Worm (Caenorhabditis elegans) whole organism, young adult: ENCODE results near the gene AC7.3.

ENCODE experiments used
- T07F8.4 ChIP-seq: sonication (generic microtip); optimal IDR thresholded peaks from 2 replicates; lab custom pipeline; 2016; ENCODE audit warnings: mild to moderate bottlenecking, missing genetic modification characterization, moderate library complexity, missing compliant biosample characterization
- akir-1 ChIP-seq: fragments of 200-800 bp; sonication (Bioruptor generic); optimal IDR thresholded peaks from 2 replicates; lab custom pipeline; 2018; ENCODE audit warnings: mild to moderate bottlenecking, missing genetic modification characterization, moderate library complexity, missing compliant biosample characterization
- ama-1 ChIP-seq, 3 experiments: fragments of 150-350 bp in 1 of 3; sonication (generic microtip) in 2 of 3; optimal IDR thresholded peaks; 2 replicates each; lab custom pipeline; 2014 to 2018; ENCODE audit warnings: missing biosample characterization in 2 of 3, missing genetic modification characterization in 2 of 3, missing genetic modification reagents in 2 of 3
- ccch-3 ChIP-seq: fragments of 200-800 bp; sonication (Bioruptor generic); optimal IDR thresholded peaks from 2 replicates; lab custom pipeline; 2018; ENCODE audit warnings: mild to moderate bottlenecking, missing genetic modification characterization, missing compliant biosample characterization
- ceh-100 ChIP-seq: fragments of 200-800 bp; sonication (Bioruptor generic); IDR thresholded peaks from 2 replicates; pipeline ENCODE4 v1.3.6; 2022; ENCODE audit warnings: missing genetic modification reagents, missing genetic modification characterization, missing compliant biosample characterization
- ceh-58 ChIP-seq: fragments of 200-800 bp; sonication (Bioruptor generic); IDR thresholded peaks from 2 replicates; pipeline ENCODE4 v1.3.6; 2022; ENCODE audit warnings: missing genetic modification characterization, missing compliant biosample characterization
- ceh-79 ChIP-seq: sonication (generic microtip); optimal IDR thresholded peaks from 2 replicates; lab custom pipeline; 2017; ENCODE audit warnings: mild to moderate bottlenecking, missing genetic modification characterization, missing compliant biosample characterization
- lin-26 ChIP-seq: fragments of 200-800 bp; sonication (Bioruptor generic); IDR thresholded peaks from 2 replicates; pipeline ENCODE4 v1.3.6; 2022; ENCODE audit warnings: missing genetic modification reagents, missing genetic modification characterization, missing compliant biosample characterization
- madf-10 ChIP-seq: sonication (generic microtip); optimal IDR thresholded peaks from 2 replicates; lab custom pipeline; 2016; ENCODE audit warnings: mild to moderate bottlenecking, missing genetic modification characterization, missing compliant biosample characterization
- madf-3 ChIP-seq: fragments of 200-800 bp; sonication (Bioruptor generic); IDR thresholded peaks from 2 replicates; pipeline ENCODE4 v1.3.6; 2022; ENCODE audit warnings: missing genetic modification reagents, missing genetic modification characterization, missing compliant biosample characterization
- nhr-90 ChIP-seq: sonication (generic microtip); optimal IDR thresholded peaks from 2 replicates; lab custom pipeline; 2016; ENCODE audit warnings: missing genotype, mild to moderate bottlenecking, missing genetic modification characterization, missing compliant biosample characterization
- tlf-1 ChIP-seq: fragments of 200-800 bp; sonication (Bioruptor generic); optimal IDR thresholded peaks from 2 replicates; lab custom pipeline; 2018; ENCODE audit warnings: mild to moderate bottlenecking, missing genetic modification characterization, missing compliant biosample characterization
- unc-62 ChIP-seq: fragments of 150-350 bp; optimal IDR thresholded peaks from 2 replicates; lab custom pipeline; 2014; ENCODE audit warnings: missing biosample characterization, missing genetic modification reagents, missing genetic modification characterization
- ztf-25 ChIP-seq: fragments of 200-800 bp; sonication (Bioruptor generic); IDR thresholded peaks from 2 replicates; pipeline ENCODE4 v1.3.6; 2022; ENCODE audit warnings: missing genetic modification reagents, missing genetic modification characterization, missing compliant biosample characterization

ce11 chrIV:5110391-5110930, 1.2 kb upstream of the AC7.3 start:
- TF ChIP-seq ceh-58 (no peak), akir-1 (GFP tag; lab: Kevin White, UChicago) (no peak), ztf-25 (GFP tag; lab: Robert Waterston, UW) (no peak), ama-1 (optimal IDR thresholded peaks at IDR 0.05; lab: Kevin White, UChicago) (no peak), ama-1 (GFP tag; optimal IDR thresholded peaks at IDR 0.05; lab: Kevin White, UChicago) (no peak), tlf-1 (GFP tag; lab: Kevin White, UChicago) (no peak), lin-26 (GFP tag; lab: Robert Waterston, UW) (no peak), madf-3 (GFP tag; lab: Robert Waterston, UW) (no peak), nhr-90 (tag; lab: Kevin White, UChicago) (no peak), unc-62 (GFP tag; lab: Kevin White, UChicago) (no peak), ceh-79 (no peak), ccch-3 (GFP tag; lab: Kevin White, UChicago) (no peak), madf-10 (no peak), ceh-100 (no peak), T07F8.4 (tag; lab: Kevin White, UChicago) (no peak)
